Fruit fly (Drosophila melanogaster) whole organism, pupa: ENCODE data around the gene rho-5.

Experiments used
- CG10348 ChIP-seq: fragments of 200-800 bp; sonication (Bioruptor generic); IDR thresholded peaks from 2 replicates; pipeline ENCODE4 v1.3.6; 2022; ENCODE audit warnings: missing biosample characterization, missing genetic modification characterization
- CG12605 ChIP-seq: fragments of 200-800 bp; sonication (Bioruptor generic); IDR thresholded peaks from 2 replicates; pipeline ENCODE4 v1.3.6; 2022; ENCODE audit warnings: missing biosample characterization, missing genetic modification characterization
- CG13204 ChIP-seq: fragments of 200-800 bp; sonication (Bioruptor generic); optimal IDR thresholded peaks from 2 replicates; lab custom pipeline; 2018; ENCODE audit warnings: missing biosample characterization, mild to moderate bottlenecking, missing genetic modification characterization, moderate library complexity
- CG14655 ChIP-seq: fragments of 200-800 bp; sonication (Bioruptor generic); optimal IDR thresholded peaks from 3 replicates; lab custom pipeline; 2017; ENCODE audit warnings: mild to moderate bottlenecking, missing biosample characterization, missing genetic modification reagents, missing genetic modification characterization
- CG15710 ChIP-seq: fragments of 200-800 bp; sonication (Bioruptor generic); optimal IDR thresholded peaks from 2 replicates; lab custom pipeline; 2018; ENCODE audit warnings: missing biosample characterization, mild to moderate bottlenecking, missing genetic modification characterization, moderate library complexity
- CG17806 ChIP-seq: fragments of 200-800 bp; sonication (Bioruptor generic); optimal IDR thresholded peaks from 2 replicates; lab custom pipeline; 2018; ENCODE audit warnings: missing biosample characterization, mild to moderate bottlenecking, missing genetic modification characterization, moderate library complexity
- CG32121 ChIP-seq: fragments of 200-800 bp; sonication (Bioruptor generic); IDR thresholded peaks from 2 replicates; pipeline ENCODE4 v1.3.6; 2022; ENCODE audit warnings: missing biosample characterization, missing genetic modification characterization
- CG34367 ChIP-seq: fragments of 200-800 bp; sonication (Bioruptor generic); optimal IDR thresholded peaks from 2 replicates; lab custom pipeline; 2018; ENCODE audit warnings: missing biosample characterization, mild to moderate bottlenecking, missing genetic modification characterization
- CG4496 ChIP-seq: fragments of 200-800 bp; sonication (Bioruptor generic); IDR thresholded peaks from 3 replicates; pipeline ENCODE4 v1.3.6; 2022; ENCODE audit warnings: missing biosample characterization, missing genetic modification characterization
- CG8159 ChIP-seq: fragments of 200-800 bp; sonication (Bioruptor generic); optimal IDR thresholded peaks from 3 replicates; lab custom pipeline; 2018; ENCODE audit warnings: missing biosample characterization, mild to moderate bottlenecking, missing genetic modification characterization, moderate library complexity
- CG8301 ChIP-seq: fragments of 200-800 bp; sonication (Bioruptor generic); optimal IDR thresholded peaks from 2 replicates; lab custom pipeline; 2018; ENCODE audit warnings: missing biosample characterization, mild to moderate bottlenecking, missing genetic modification characterization
- CG9948 ChIP-seq: fragments of 200-800 bp; sonication (Bioruptor generic); optimal IDR thresholded peaks from 2 replicates; lab custom pipeline; 2018; ENCODE audit warnings: missing biosample characterization, mild to moderate bottlenecking, missing genetic modification characterization, moderate library complexity
- D1 ChIP-seq: fragments of 200-800 bp; sonication (Bioruptor generic); optimal IDR thresholded peaks from 2 replicates; lab custom pipeline; 2018; ENCODE audit warnings: missing biosample characterization, mild to moderate bottlenecking, missing genetic modification characterization, moderate library complexity
- EcR ChIP-seq: fragments of 200-800 bp; sonication (Bioruptor generic); optimal IDR thresholded peaks from 3 replicates; lab custom pipeline; 2019; ENCODE audit warnings: missing biosample characterization, missing genetic modification characterization, mild to moderate bottlenecking, moderate library complexity, missing genetic modification reagents
- Ets98B ChIP-seq: fragments of 200-800 bp; sonication (Bioruptor generic); IDR thresholded peaks from 2 replicates; pipeline ENCODE4 v1.3.6; 2022; ENCODE audit warnings: missing biosample characterization, missing genetic modification characterization
- Pif1A ChIP-seq: fragments of 200-800 bp; sonication (Bioruptor generic); optimal IDR thresholded peaks from 3 replicates; lab custom pipeline; 2016; ENCODE audit warnings: missing biosample characterization, missing genetic modification characterization
- Pif1B ChIP-seq: fragments of 200-800 bp; sonication (Bioruptor generic); optimal IDR thresholded peaks from 3 replicates; lab custom pipeline; 2016; ENCODE audit warnings: missing biosample characterization, missing genetic modification characterization
- Snoo ChIP-seq: fragments of 200-800 bp; sonication (Bioruptor generic); optimal IDR thresholded peaks from 3 replicates; lab custom pipeline; 2017; ENCODE audit warnings: missing biosample characterization, mild to moderate bottlenecking, missing genetic modification characterization, inconsistent platforms
- fd96Ca ChIP-seq: fragments of 200-800 bp; sonication (Bioruptor generic); IDR thresholded peaks from 3 replicates; pipeline ENCODE4 v1.3.6; 2022; ENCODE audit warnings: missing biosample characterization, missing genetic modification characterization
- gl ChIP-seq: fragments of 200-800 bp; sonication (Bioruptor generic); optimal IDR thresholded peaks from 2 replicates; lab custom pipeline; 2018; ENCODE audit warnings: missing biosample characterization, mild to moderate bottlenecking, missing genetic modification characterization
- rn ChIP-seq: fragments of 200-800 bp; sonication (Bioruptor generic); IDR thresholded peaks from 2 replicates; pipeline ENCODE4 v1.3.6; 2022; ENCODE audit warnings: missing biosample characterization, missing genetic modification characterization

Gene rho-5

dm6 chr2L:10373605-10374269 lies at the start of gene rho-5:
Gene rho-5 (minus strand): TSS chr2L:10373900.
- TF ChIP-seq Pif1A (no peak), gl (tag; lab: Kevin White, UChicago) (no peak), CG4496 (GFP tag; lab: Robert Waterston, UW) (no peak), D1 (tag; lab: Kevin White, UChicago) (no peak), CG34367 (tag; lab: Kevin White, UChicago) (no peak), rn (GFP tag; lab: Robert Waterston, UW) (no peak), Ets98B (GFP tag; lab: Robert Waterston, UW) (no peak), EcR (no peak), CG8159 (tag; lab: Kevin White, UChicago) (no peak), Pif1B (no peak), CG9948 (tag; lab: Kevin White, UChicago) (no peak), CG14655 (no peak)

dm6 chr2L:10422643-10423606 lies 49.2 kb upstream of the rho-5 start, which contains the start of the genes pie and Wdfy2:
Gene pie (minus strand): TSS chr2L:10422780.
Gene Wdfy2 (plus strand): TSS chr2L:10423291.
- TF ChIP-seq fd96Ca (no peak), CG15710 (tag; lab: Kevin White, UChicago) (peak; percentile 16)

- TF ChIP-seq rn (GFP tag; lab: Robert Waterston, UW): no peak
- TF ChIP-seq CG8301 (tag; lab: Kevin White, UChicago): no peak
- no peak for TF ChIP-seq CG4496 (GFP tag; lab: Robert Waterston, UW)
- TF ChIP-seq fd96Ca: no peak
- TF ChIP-seq Pif1A: no peak
- TF ChIP-seq CG34367 (tag; lab: Kevin White, UChicago): no peak
- no peak for TF ChIP-seq CG15710 (tag; lab: Kevin White, UChicago)
- no peak for TF ChIP-seq CG13204 (GFP tag; lab: Kevin White, UChicago)
- no peak for TF ChIP-seq CG14655
- no peak for TF ChIP-seq gl (tag; lab: Kevin White, UChicago)
- no peak for TF ChIP-seq Snoo
Measured at dm6 chr2L:10418981-10419380, 45.3 kb upstream of the rho-5 start, which contains the start of gene RfC3. Gene RfC3 (plus strand): TSS chr2L:10419190.

dm6 chr2L:10413251-10414127 lies 39.8 kb upstream of the rho-5 start, which contains the start of the genes CG5355 and Klp31E:
Gene CG5355 (minus strand): TSS chr2L:10413463.
Gene Klp31E (plus strand): TSS chr2L:10414017.
- TF ChIP-seq CG4496 (GFP tag; lab: Robert Waterston, UW) (no peak), D1 (tag; lab: Kevin White, UChicago) (no peak), CG8301 (tag; lab: Kevin White, UChicago) (no peak), gl (tag; lab: Kevin White, UChicago) (no peak), CG34367 (tag; lab: Kevin White, UChicago) (peak; percentile 54), rn (GFP tag; lab: Robert Waterston, UW) (no peak), Snoo (peak; percentile 58), EcR (no peak), CG32121 (no peak), Pif1B (no peak), CG14655 (no peak), Pif1A (no peak), CG10348 (GFP tag; lab: Robert Waterston, UW) (no peak), CG9948 (tag; lab: Kevin White, UChicago) (peak; percentile 60), CG13204 (GFP tag; lab: Kevin White, UChicago) (no peak), CG17806 (tag; lab: Kevin White, UChicago) (peak; percentile 55), Ets98B (GFP tag; lab: Robert Waterston, UW) (no peak), CG12605 (GFP tag; lab: Robert Waterston, UW) (no peak), CG8159 (tag; lab: Kevin White, UChicago) (peak; percentile 78), fd96Ca (no peak), CG15710 (tag; lab: Kevin White, UChicago) (peak; percentile 73)

- TF ChIP-seq Ets98B (GFP tag; lab: Robert Waterston, UW): no peak
- TF ChIP-seq CG8301 (tag; lab: Kevin White, UChicago): no peak
- TF ChIP-seq CG34367 (tag; lab: Kevin White, UChicago): peak; percentile 67
- TF ChIP-seq CG9948 (tag; lab: Kevin White, UChicago): no peak
- TF ChIP-seq CG15710 (tag; lab: Kevin White, UChicago): peak; percentile 62
- peak; percentile 52 for TF ChIP-seq gl (tag; lab: Kevin White, UChicago)
- peak; percentile 20 for TF ChIP-seq CG17806 (tag; lab: Kevin White, UChicago)
- peak; percentile 83; the same call in 2 of the 3 replicates for TF ChIP-seq CG4496 (GFP tag; lab: Robert Waterston, UW)
- no peak for TF ChIP-seq EcR
- no peak for TF ChIP-seq rn (GFP tag; lab: Robert Waterston, UW)
- TF ChIP-seq Snoo: peak; percentile 85
- TF ChIP-seq fd96Ca: no peak
- peak; percentile 50; the same call in 1 of the 2 replicates for TF ChIP-seq CG32121
Measured at dm6 chr2L:10408122-10408576, 34.4 kb upstream of the rho-5 start, which contains the start of the genes Ip259 and RpS27A. Gene Ip259 (plus strand): TSS chr2L:10408352. Gene RpS27A (plus strand): TSS chr2L:10408352.
